Worm (Caenorhabditis elegans) whole organism, young adult: ENCODE data around the gene C53C11.5.
A peak's percentile ranks its signal among the peaks of the same experiment; 100 is the strongest.

ENCODE experiments used
- B0035.1 ChIP-seq: sonication (generic microtip); optimal IDR thresholded peaks from 2 replicates; lab custom pipeline; 2016; ENCODE audit warnings: missing genetic modification characterization, mild to moderate bottlenecking, missing compliant biosample characterization, missing genotype, missing genetic modification reagents
- C06A6.2 ChIP-seq: fragments of 200-800 bp; sonication (Bioruptor generic); conservative IDR thresholded peaks from 2 replicates; pipeline ENCODE4 v1.3.6; 2022; ENCODE audit warnings: missing genetic modification characterization, missing compliant biosample characterization
- F57A8.1 ChIP-seq: fragments of 200-800 bp; sonication (Bioruptor generic); optimal IDR thresholded peaks from 2 replicates; lab custom pipeline; 2018; ENCODE audit warnings: mild to moderate bottlenecking, missing genetic modification characterization, moderate library complexity, missing compliant biosample characterization
- F57C9.4 ChIP-seq: sonication (generic microtip); optimal IDR thresholded peaks from 2 replicates; lab custom pipeline; 2017; ENCODE audit warnings: mild to moderate bottlenecking, missing genetic modification characterization, missing compliant biosample characterization
- T26A5.8 ChIP-seq: sonication (generic microtip); optimal IDR thresholded peaks from 2 replicates; lab custom pipeline; 2016; ENCODE audit warnings: missing genetic modification characterization, missing compliant biosample characterization
- athp-1 ChIP-seq: sonication (generic microtip); optimal IDR thresholded peaks from 2 replicates; lab custom pipeline; 2017; ENCODE audit warnings: mild to moderate bottlenecking, missing genetic modification characterization, missing compliant biosample characterization
- attf-3 ChIP-seq: fragments of 200-800 bp; sonication (Bioruptor generic); conservative IDR thresholded peaks from 2 replicates; pipeline ENCODE4 v1.3.6; 2022; ENCODE audit warnings: missing genetic modification reagents, missing genetic modification characterization, missing compliant biosample characterization
- cebp-1 ChIP-seq, 2 experiments: fragments of 200-800 bp in 1 of 2; sonication (Bioruptor generic) in 1 of 2; sonication (generic microtip) in 1 of 2; IDR thresholded peaks in 1 of 2; optimal IDR thresholded peaks in 1 of 2; 2 replicates each; pipeline versions ENCODE4 v1.3.6 to Lab custom; 2017 to 2022; ENCODE audit warnings: missing compliant biosample characterization in 2 of 2, missing genetic modification characterization in 2 of 2, mild to moderate bottlenecking in 1 of 2, missing genetic modification reagents in 1 of 2, moderate library complexity in 1 of 2
- cebp-2 ChIP-seq: fragments of 200-800 bp; sonication (Bioruptor generic); IDR thresholded peaks from 2 replicates; pipeline ENCODE4 v1.3.6; 2022; ENCODE audit warnings: missing genetic modification characterization, missing compliant biosample characterization
- ceh-27 ChIP-seq: fragments of 200-800 bp; sonication (Bioruptor generic); optimal IDR thresholded peaks from 2 replicates; lab custom pipeline; 2018; ENCODE audit warnings: mild to moderate bottlenecking, missing genetic modification characterization, moderate library complexity, missing compliant biosample characterization
- die-1 ChIP-seq: sonication (generic microtip); optimal IDR thresholded peaks from 2 replicates; lab custom pipeline; 2016; ENCODE audit warnings: missing genotype, mild to moderate bottlenecking, missing genetic modification characterization, missing compliant biosample characterization
- efl-1 ChIP-seq: fragments of 150-350 bp; optimal IDR thresholded peaks from 2 replicates; lab custom pipeline; 2014; ENCODE audit warnings: missing biosample characterization, missing genetic modification reagents, missing genetic modification characterization
- fkh-3 ChIP-seq: sonication (generic microtip); optimal IDR thresholded peaks from 2 replicates; lab custom pipeline; 2016; ENCODE audit warnings: mild to moderate bottlenecking, missing genetic modification characterization, missing compliant biosample characterization
- him-1 ChIP-seq: sonication (generic microtip); optimal IDR thresholded peaks from 2 replicates; lab custom pipeline; 2016; ENCODE audit warnings: missing genotype, missing genetic modification reagents, missing genetic modification characterization, missing compliant biosample characterization
- hsf-1 ChIP-seq: fragments of 200-800 bp; sonication (Bioruptor generic); IDR thresholded peaks from 2 replicates; pipeline ENCODE4 v1.3.6; 2022; ENCODE audit warnings: missing genetic modification reagents, missing genetic modification characterization, missing compliant biosample characterization
- let-607 ChIP-seq, 2 experiments: fragments of 200-800 bp in 1 of 2; sonication (Bioruptor generic) in 1 of 2; sonication (generic microtip) in 1 of 2; optimal IDR thresholded peaks; 2 replicates each; lab custom pipeline; 2016 to 2018; ENCODE audit warnings: mild to moderate bottlenecking in 2 of 2, missing compliant biosample characterization in 2 of 2, missing genetic modification characterization in 2 of 2, moderate library complexity in 2 of 2, missing genotype in 1 of 2
- lin-26 ChIP-seq: fragments of 200-800 bp; sonication (Bioruptor generic); IDR thresholded peaks from 2 replicates; pipeline ENCODE4 v1.3.6; 2022; ENCODE audit warnings: missing genetic modification reagents, missing genetic modification characterization, missing compliant biosample characterization
- madf-6 ChIP-seq: fragments of 200-800 bp; sonication (Bioruptor generic); IDR thresholded peaks from 2 replicates; pipeline ENCODE4 v1.3.6; 2022; ENCODE audit warnings: missing genetic modification reagents, missing genetic modification characterization, missing compliant biosample characterization
- madf-8 ChIP-seq: fragments of 200-800 bp; sonication (Bioruptor generic); conservative IDR thresholded peaks from 2 replicates; pipeline ENCODE4 v1.3.6; 2022; ENCODE audit warnings: missing genetic modification reagents, missing genetic modification characterization, missing compliant biosample characterization
- mel-28 ChIP-seq: sonication (generic microtip); optimal IDR thresholded peaks from 2 replicates; lab custom pipeline; 2016; ENCODE audit warnings: borderline replicate concordance, mild to moderate bottlenecking, missing genetic modification characterization, missing compliant biosample characterization
- nfya-2 ChIP-seq: fragments of 200-800 bp; sonication (Bioruptor generic); IDR thresholded peaks from 2 replicates; pipeline ENCODE4 v1.3.6; 2022; ENCODE audit warnings: missing genetic modification reagents, missing genetic modification characterization, missing compliant biosample characterization
- nhr-80 ChIP-seq: sonication (generic microtip); optimal IDR thresholded peaks from 2 replicates; lab custom pipeline; 2016; ENCODE audit warnings: missing genetic modification characterization, missing compliant biosample characterization
- pha-4 ChIP-seq: fragments of 150-350 bp; sonication (generic microtip); optimal IDR thresholded peaks from 2 replicates; lab custom pipeline; 2014; ENCODE audit warnings: missing biosample characterization, missing genetic modification reagents, missing genetic modification characterization
- rcor-1 ChIP-seq: fragments of 200-800 bp; sonication (Bioruptor generic); IDR thresholded peaks from 2 replicates; pipeline ENCODE4 v1.3.6; 2022; ENCODE audit warnings: missing genetic modification reagents, missing genetic modification characterization, missing compliant biosample characterization
- rec-8 ChIP-seq, 2 experiments: sonication (generic microtip); optimal IDR thresholded peaks; 2 replicates each; lab custom pipeline; 2016; ENCODE audit warnings: mild to moderate bottlenecking in 2 of 2, missing genetic modification characterization in 2 of 2, missing genetic modification reagents in 2 of 2, missing genotype in 2 of 2, missing biosample characterization in 1 of 2, missing compliant biosample characterization in 1 of 2, moderate library complexity in 1 of 2
- sdz-38 ChIP-seq: sonication (generic microtip); optimal IDR thresholded peaks from 2 replicates; lab custom pipeline; 2016; ENCODE audit warnings: missing genotype, missing genetic modification characterization, missing compliant biosample characterization
- somi-1 ChIP-seq: fragments of 200-800 bp; sonication (Bioruptor generic); optimal IDR thresholded peaks from 2 replicates; lab custom pipeline; 2018; ENCODE audit warnings: mild to moderate bottlenecking, missing genetic modification characterization, missing compliant biosample characterization
- tbx-9 ChIP-seq: sonication (generic microtip); optimal IDR thresholded peaks from 2 replicates; lab custom pipeline; 2016; ENCODE audit warnings: borderline replicate concordance, missing genetic modification characterization, inconsistent platforms, missing compliant biosample characterization
- unc-130 ChIP-seq: sonication (generic microtip); optimal IDR thresholded peaks from 2 replicates; lab custom pipeline; 2016; ENCODE audit warnings: missing genetic modification reagents, missing genetic modification characterization, missing compliant biosample characterization
- zim-3 ChIP-seq: sonication (generic microtip); optimal IDR thresholded peaks from 2 replicates; lab custom pipeline; 2017; ENCODE audit warnings: mild to moderate bottlenecking, missing genetic modification characterization, moderate library complexity, missing compliant biosample characterization

C53C11.5 gene

ce11 chrX:17374534-17374933 is 40.7 kb downstream of the C53C11.5 start, which contains the start of gene F10D7.3:
Gene F10D7.3, minus strand, starts transcription at chrX:17374634.
- no peak for TF ChIP-seq let-607 (tag; optimal IDR thresholded peaks at IDR 0.05; lab: Kevin White, UChicago)
- no peak for TF ChIP-seq hsf-1 (GFP tag; lab: Robert Waterston, UW)
- TF ChIP-seq F57C9.4 (tag; lab: Kevin White, UChicago) = no peak
- no peak for TF ChIP-seq ceh-27 (GFP tag; lab: Kevin White, UChicago)
- TF ChIP-seq C06A6.2 (GFP tag; lab: Robert Waterston, UW) = no peak
- no peak for TF ChIP-seq pha-4 (tag; lab: Kevin White, UChicago)
- no peak for TF ChIP-seq rec-8 (tag; optimal IDR thresholded peaks at IDR 0.05; lab: Kevin White, UChicago)
- no peak for TF ChIP-seq somi-1 (GFP tag; lab: Kevin White, UChicago)
- TF ChIP-seq nhr-80 (tag; lab: Kevin White, UChicago) = no peak
- no peak for TF ChIP-seq attf-3 (GFP tag; lab: Robert Waterston, UW)
- TF ChIP-seq die-1 = no peak
- TF ChIP-seq mel-28 (tag; lab: Kevin White, UChicago) = no peak
- no peak for TF ChIP-seq rcor-1
- no peak for TF ChIP-seq madf-6
- TF ChIP-seq efl-1 (GFP tag; lab: Kevin White, UChicago) = no peak
- no peak for TF ChIP-seq cebp-2 (GFP tag; lab: Robert Waterston, UW)
- TF ChIP-seq B0035.1 = no peak

- TF ChIP-seq nhr-80 (tag; lab: Kevin White, UChicago) (peak; percentile 21), tbx-9 (tag; lab: Kevin White, UChicago) (no peak)
Observed at ce11 chrX:17375877-17376276, 42.0 kb downstream of the C53C11.5 start.

ce11 chrX:17378996-17379395 is 45.1 kb downstream of the C53C11.5 start:
- TF ChIP-seq nhr-80 (tag; lab: Kevin White, UChicago) (peak; percentile 7), F57A8.1 (GFP tag; lab: Kevin White, UChicago) (no peak)

ce11 chrX:17379675-17380074 is 45.8 kb downstream of the C53C11.5 start, which contains the start of gene F10D7.10:
Gene F10D7.10, minus strand, starts transcription at chrX:17379775.
- TF ChIP-seq tbx-9 (tag; lab: Kevin White, UChicago) = no peak

- no peak for TF ChIP-seq madf-8 (GFP tag; lab: Robert Waterston, UW)
- no peak for TF ChIP-seq athp-1 (tag; lab: Kevin White, UChicago)
- no peak for TF ChIP-seq sdz-38 (tag; lab: Kevin White, UChicago)
- TF ChIP-seq mel-28 (tag; lab: Kevin White, UChicago) = no peak
- no peak for TF ChIP-seq T26A5.8 (tag; lab: Kevin White, UChicago)
- TF ChIP-seq zim-3 (tag; lab: Kevin White, UChicago) = no peak
- TF ChIP-seq fkh-3 (tag; lab: Kevin White, UChicago) = no peak
- no peak for TF ChIP-seq lin-26 (GFP tag; lab: Robert Waterston, UW)
- no peak for TF ChIP-seq cebp-1 (GFP tag; IDR thresholded peaks at IDR 0.05; lab: Robert Waterston, UW)
- no peak for TF ChIP-seq cebp-1 (tag; optimal IDR thresholded peaks at IDR 0.05; lab: Kevin White, UChicago)
- no peak for TF ChIP-seq nfya-2
- TF ChIP-seq die-1 = no peak
- no peak for TF ChIP-seq tbx-9 (tag; lab: Kevin White, UChicago)
- TF ChIP-seq him-1 (tag; lab: Kevin White, UChicago) = no peak
- TF ChIP-seq unc-130 (GFP tag; lab: Kevin White, UChicago) = no peak
- TF ChIP-seq, all 124 proteins: peak for 0
Observed at ce11 chrX:17381975-17382374, 48.1 kb downstream of the C53C11.5 start, which contains the start of gene F10D7.4. Gene F10D7.4, minus strand, starts transcription at chrX:17382075.
